Worm (Caenorhabditis elegans) whole organism, L4 larva: ENCODE results near the gene W08F4.1.

Experiments
- R02D3.7 ChIP-seq: fragments of 150-350 bp; sonication (generic microtip); optimal IDR thresholded peaks from 3 replicates; lab custom pipeline; 2014; ENCODE audit warnings: missing biosample characterization, missing genetic modification characterization
- ceh-20 ChIP-seq: fragments of 200-800 bp; sonication (Bioruptor generic); IDR thresholded peaks from 2 replicates; pipeline ENCODE4 v1.3.6; 2022; ENCODE audit warnings: missing genetic modification reagents, missing genetic modification characterization, missing compliant biosample characterization
- egl-27 ChIP-seq: sonication (generic microtip); optimal IDR thresholded peaks from 3 replicates; lab custom pipeline; 2017; ENCODE audit warnings: missing biosample characterization, missing genetic modification reagents, missing genetic modification characterization
- lim-7 ChIP-seq: fragments of 200-800 bp; sonication (Bioruptor generic); IDR thresholded peaks from 2 replicates; pipeline ENCODE4 v1.3.6; 2022; ENCODE audit warnings: missing genetic modification characterization, missing compliant biosample characterization
- lin-39 ChIP-seq: fragments of 150-350 bp; optimal IDR thresholded peaks from 2 replicates; lab custom pipeline; 2014; ENCODE audit warnings: missing biosample characterization, missing genetic modification reagents, missing genetic modification characterization
- madf-5 ChIP-seq, 2 experiments: fragments of 200-800 bp; sonication (Bioruptor generic); IDR thresholded peaks; 2 replicates each; pipeline ENCODE4 v1.3.6; 2022; ENCODE audit warnings: missing compliant biosample characterization in 2 of 2, missing genetic modification characterization in 2 of 2
- nhr-102 ChIP-seq: sonication (generic microtip); optimal IDR thresholded peaks from 2 replicates; lab custom pipeline; 2016; ENCODE audit warnings: mild to moderate bottlenecking, missing genetic modification characterization, moderate library complexity, missing compliant biosample characterization
- nhr-11 ChIP-seq: fragments of 150-350 bp; optimal IDR thresholded peaks from 2 replicates; lab custom pipeline; 2014; ENCODE audit warnings: missing biosample characterization, missing genetic modification characterization
- nhr-28 ChIP-seq: fragments of 150-350 bp; optimal IDR thresholded peaks from 2 replicates; lab custom pipeline; 2014; ENCODE audit warnings: missing biosample characterization, missing genetic modification characterization
- nhr-77 ChIP-seq: fragments of 150-350 bp; optimal IDR thresholded peaks from 2 replicates; lab custom pipeline; 2014; ENCODE audit warnings: missing biosample characterization, missing genetic modification characterization
- snpc-4 ChIP-seq: fragments of 150-350 bp; optimal IDR thresholded peaks from 2 replicates; lab custom pipeline; 2014; ENCODE audit warnings: missing biosample characterization, missing genetic modification characterization
- unc-130 ChIP-seq: sonication (generic microtip); optimal IDR thresholded peaks from 2 replicates; lab custom pipeline; 2016; ENCODE audit warnings: missing genetic modification reagents, missing genetic modification characterization, missing compliant biosample characterization
- zag-1 ChIP-seq: fragments of 150-350 bp; optimal IDR thresholded peaks from 2 replicates; lab custom pipeline; 2014; ENCODE audit warnings: missing biosample characterization, missing genetic modification characterization
- zip-2 ChIP-seq: fragments of 150-350 bp; optimal IDR thresholded peaks from 2 replicates; lab custom pipeline; 2014; ENCODE audit warnings: missing biosample characterization, missing genetic modification characterization

- TF ChIP-seq nhr-11 (tag; lab: Kevin White, UChicago) (no peak), snpc-4 (tag; lab: Kevin White, UChicago) (no peak), zip-2 (tag; lab: Kevin White, UChicago) (no peak), lim-7 (GFP tag; lab: Robert Waterston, UW) (no peak), R02D3.7 (tag; lab: Kevin White, UChicago) (no peak), nhr-28 (tag; lab: Kevin White, UChicago) (no peak), zag-1 (tag; lab: Kevin White, UChicago) (no peak), unc-130 (GFP tag; lab: Kevin White, UChicago) (no peak), nhr-77 (no peak), madf-5 (GFP tag; IDR thresholded peaks at IDR 0.05; lab: Robert Waterston, UW) (no peak), egl-27 (tag; lab: Kevin White, UChicago) (no peak), ceh-20 (GFP tag; lab: Robert Waterston, UW) (no peak), nhr-102 (tag; lab: Kevin White, UChicago) (no peak), lin-39 (tag; lab: Kevin White, UChicago) (no peak)
These were observed 21.3 kb upstream of the W08F4.1 start, which contains the start of gene mlt-8 for ce11 chrII:572010-572409.
